Worm (Caenorhabditis elegans): ENCODE measurements around the gene srt-20.

ce11 chrV:4273372-4273771 lies 5.3 kb downstream of the srt-20 start:
- no peak for TF ChIP-seq hlh-8 (tag; optimal IDR thresholded peaks at IDR 0.05)
- no peak for TF ChIP-seq nfya-1 (tag; optimal IDR thresholded peaks at IDR 0.05)
- no peak for TF ChIP-seq ama-1 (optimal IDR thresholded peaks at IDR 0.05)
- TF ChIP-seq ceh-9 (tag; optimal IDR thresholded peaks at IDR 0.05): no peak
- TF ChIP-seq nhr-232 (tag; optimal IDR thresholded peaks at IDR 0.05): no peak
- no peak for TF ChIP-seq ttx-3 (tag; optimal IDR thresholded peaks at IDR 0.05)
- no peak for TF ChIP-seq unc-55 (GFP tag; optimal IDR thresholded peaks at IDR 0.05)
- no peak for TF ChIP-seq pha-4 (tag; optimal IDR thresholded peaks at IDR 0.05)
- no peak for TF ChIP-seq ref-2 (tag; optimal IDR thresholded peaks at IDR 0.05)
- TF ChIP-seq dve-1 (tag; optimal IDR thresholded peaks at IDR 0.05): no peak
- no peak for TF ChIP-seq fkh-10 (GFP tag; optimal IDR thresholded peaks at IDR 0.05)
- TF ChIP-seq ceh-19 (GFP tag; optimal IDR thresholded peaks at IDR 0.05): no peak

All from whole organism, late embryonic.